Worm (Caenorhabditis elegans) whole organism, early embryonic: ENCODE results near the gene F41D9.2.

Experiments
- B0310.2 ChIP-seq: sonication (generic microtip); optimal IDR thresholded peaks from 2 replicates; lab custom pipeline; 2016; ENCODE audit warnings: mild to moderate bottlenecking, missing genetic modification characterization, missing compliant biosample characterization
- F13C5.2 ChIP-seq: sonication (generic microtip); optimal IDR thresholded peaks from 2 replicates; lab custom pipeline; 2017; ENCODE audit warnings: mild to moderate bottlenecking, missing genetic modification characterization, inconsistent platforms, missing compliant biosample characterization
- aly-1 ChIP-seq: sonication (generic microtip); optimal IDR thresholded peaks from 2 replicates; lab custom pipeline; 2016; ENCODE audit warnings: missing genetic modification characterization, missing compliant biosample characterization
- ama-1 ChIP-seq: fragments of 150-350 bp; optimal IDR thresholded peaks from 2 replicates; lab custom pipeline; 2014
- ceh-13 ChIP-seq: fragments of 200-800 bp; sonication (Bioruptor generic); optimal IDR thresholded peaks from 2 replicates; lab custom pipeline; 2018; ENCODE audit warnings: mild to moderate bottlenecking, missing genetic modification characterization, missing compliant biosample characterization
- ceh-36 ChIP-seq: sonication (generic microtip); optimal IDR thresholded peaks from 2 replicates; lab custom pipeline; 2016; ENCODE audit warnings: missing genetic modification characterization, inconsistent platforms, missing compliant biosample characterization
- ets-7 ChIP-seq: sonication (generic microtip); optimal IDR thresholded peaks from 2 replicates; lab custom pipeline; 2016; ENCODE audit warnings: missing genotype, missing genetic modification characterization, missing compliant biosample characterization
- flt-1 ChIP-seq: fragments of 200-800 bp; sonication (Bioruptor generic); IDR thresholded peaks from 2 replicates; pipeline ENCODE4 v1.3.6; 2022; ENCODE audit warnings: missing genetic modification characterization, missing compliant biosample characterization
- hmbx-1 ChIP-seq: sonication (generic microtip); optimal IDR thresholded peaks from 2 replicates; lab custom pipeline; 2016; ENCODE audit warnings: mild to moderate bottlenecking, missing genetic modification characterization, missing compliant biosample characterization
- hmg-4 ChIP-seq: fragments of 200-800 bp; sonication (Bioruptor generic); optimal IDR thresholded peaks from 2 replicates; lab custom pipeline; 2018; ENCODE audit warnings: mild to moderate bottlenecking, missing genetic modification characterization, missing compliant biosample characterization
- scrt-1 ChIP-seq: fragments of 200-800 bp; sonication (Bioruptor generic); IDR thresholded peaks from 2 replicates; pipeline ENCODE4 v1.3.6; 2022; ENCODE audit warnings: missing genetic modification characterization, missing compliant biosample characterization
- sea-1 ChIP-seq: fragments of 200-800 bp; sonication (Bioruptor generic); conservative IDR thresholded peaks from 2 replicates; pipeline ENCODE4 v1.3.6; 2022; ENCODE audit warnings: missing genetic modification characterization, missing compliant biosample characterization
- tbx-11 ChIP-seq: fragments of 200-800 bp; sonication (Bioruptor generic); IDR thresholded peaks from 2 replicates; pipeline ENCODE4 v1.3.6; 2022; ENCODE audit warnings: missing genetic modification characterization, missing compliant biosample characterization
- tra-4 ChIP-seq: sonication (generic microtip); optimal IDR thresholded peaks from 2 replicates; lab custom pipeline; 2017; ENCODE audit warnings: missing genetic modification characterization, missing compliant biosample characterization

ce11 chrX:8368210-8368609 lies 16.5 kb downstream of the F41D9.2 start:
- no peak for TF ChIP-seq ceh-36 (tag; lab: Kevin White, UChicago)
- peak; percentile 48 for TF ChIP-seq aly-1 (tag; lab: Kevin White, UChicago)
- TF ChIP-seq hmbx-1 (tag; lab: Kevin White, UChicago), result no peak
- no peak for TF ChIP-seq scrt-1 (GFP tag; lab: Robert Waterston, UW)
- no peak for TF ChIP-seq tbx-11 (GFP tag; lab: Robert Waterston, UW)
- no peak for TF ChIP-seq B0310.2 (tag; lab: Kevin White, UChicago)
- TF ChIP-seq F13C5.2 (tag; lab: Kevin White, UChicago), result peak; percentile 34
- peak; percentile 10; the same call in 1 of the 2 replicates for TF ChIP-seq flt-1 (GFP tag; lab: Robert Waterston, UW)
- TF ChIP-seq ama-1 (lab: Kevin White, UChicago), result no peak
- no peak for TF ChIP-seq tra-4
- TF ChIP-seq ceh-13 (GFP tag; lab: Kevin White, UChicago), result no peak
- no peak for TF ChIP-seq hmg-4
- TF ChIP-seq sea-1 (GFP tag; lab: Robert Waterston, UW), result no peak
- no peak for TF ChIP-seq ets-7
